Fruit fly (Drosophila melanogaster) whole organism, embryonic: ENCODE results near the gene CG15221.

Experiments used
- Atf3 ChIP-seq: fragments of 200-800 bp; sonication (Bioruptor generic); optimal IDR thresholded peaks from 3 replicates; lab custom pipeline; 2016; ENCODE audit warnings: missing biosample characterization, missing genetic modification characterization
- Bdp1 ChIP-seq: fragments of 200-800 bp; sonication (Bioruptor generic); optimal IDR thresholded peaks from 3 replicates; lab custom pipeline; 2016; ENCODE audit warnings: missing biosample characterization, missing genetic modification characterization
- CG12299 ChIP-seq: fragments of 200-800 bp; sonication (Bioruptor generic); optimal IDR thresholded peaks from 2 replicates; lab custom pipeline; 2018; ENCODE audit warnings: missing biosample characterization, mild to moderate bottlenecking, missing genetic modification characterization
- CG12391 ChIP-seq: fragments of 200-800 bp; sonication (Bioruptor generic); optimal IDR thresholded peaks from 3 replicates; lab custom pipeline; 2018; ENCODE audit warnings: missing biosample characterization, mild to moderate bottlenecking, missing genetic modification characterization, moderate library complexity
- CG12769 ChIP-seq: fragments of 200-800 bp; sonication (Bioruptor generic); optimal IDR thresholded peaks from 2 replicates; lab custom pipeline; 2019; ENCODE audit warnings: missing biosample characterization, mild to moderate bottlenecking, missing genetic modification characterization, moderate library complexity
- CG13775 ChIP-seq: fragments of 200-800 bp; sonication (Bioruptor generic); optimal IDR thresholded peaks from 3 replicates; lab custom pipeline; 2017; ENCODE audit warnings: missing biosample characterization, mild to moderate bottlenecking, missing genetic modification characterization
- CG14441 ChIP-seq: fragments of 200-800 bp; sonication (Bioruptor generic); IDR thresholded peaks from 2 replicates; pipeline ENCODE4 v1.3.6; 2022; ENCODE audit warnings: missing biosample characterization, missing genetic modification characterization
- CG15073 ChIP-seq: fragments of 200-800 bp; sonication (Bioruptor generic); optimal IDR thresholded peaks from 2 replicates; lab custom pipeline; 2016; ENCODE audit warnings: missing biosample characterization, missing genetic modification characterization
- CG17328 ChIP-seq: fragments of 200-800 bp; sonication (Bioruptor generic); IDR thresholded peaks from 2 replicates; pipeline ENCODE4 v1.3.6; 2022; ENCODE audit warnings: missing biosample characterization, missing genetic modification characterization
- CG2202 ChIP-seq: fragments of 200-800 bp; sonication (Bioruptor generic); optimal IDR thresholded peaks from 2 replicates; lab custom pipeline; 2018; ENCODE audit warnings: missing biosample characterization, mild to moderate bottlenecking, missing genetic modification characterization
- CG2712 ChIP-seq: fragments of 200-800 bp; optimal IDR thresholded peaks from 3 replicates; lab custom pipeline; 2019; ENCODE audit warnings: missing biosample characterization, mild to moderate bottlenecking, missing genetic modification characterization, moderate library complexity
- CG42726 ChIP-seq: fragments of 200-800 bp; sonication (Bioruptor generic); IDR thresholded peaks from 2 replicates; pipeline ENCODE4 v1.3.6; 2022; ENCODE audit warnings: missing biosample characterization, missing genetic modification characterization; ENCODE audit not compliant: partially characterized antibody
- CG6791 ChIP-seq: fragments of 200-800 bp; sonication (Bioruptor generic); IDR thresholded peaks from 3 replicates; pipeline ENCODE4 v1.3.6; 2022; ENCODE audit warnings: missing biosample characterization, missing genetic modification characterization; ENCODE audit not compliant: partially characterized antibody
- CG7372 ChIP-seq: fragments of 200-800 bp; sonication (Bioruptor generic); IDR thresholded peaks from 2 replicates; pipeline ENCODE4 v1.3.6; 2022; ENCODE audit warnings: missing biosample characterization, missing genetic modification characterization
- CG7745 ChIP-seq: fragments of 200-800 bp; sonication (Bioruptor generic); optimal IDR thresholded peaks from 2 replicates; lab custom pipeline; 2018; ENCODE audit warnings: missing biosample characterization, mild to moderate bottlenecking, missing genetic modification characterization, moderate library complexity
- CG7987 ChIP-seq: fragments of 200-800 bp; sonication (Bioruptor generic); optimal IDR thresholded peaks from 2 replicates; lab custom pipeline; 2018; ENCODE audit warnings: missing biosample characterization, mild to moderate bottlenecking, missing genetic modification characterization, moderate library complexity
- CG8388 ChIP-seq: fragments of 200-800 bp; sonication (Bioruptor generic); optimal IDR thresholded peaks from 2 replicates; lab custom pipeline; 2019; ENCODE audit warnings: missing biosample characterization, mild to moderate bottlenecking, missing genetic modification characterization, moderate library complexity
- CG8924 ChIP-seq: fragments of 200-800 bp; optimal IDR thresholded peaks from 3 replicates; lab custom pipeline; 2019; ENCODE audit warnings: missing biosample characterization, mild to moderate bottlenecking, missing genetic modification characterization, moderate library complexity
- CTCF ChIP-seq: fragments of 200-800 bp; sonication (Bioruptor generic); optimal IDR thresholded peaks from 2 replicates; lab custom pipeline; 2017; ENCODE audit warnings: missing biosample characterization, mild to moderate bottlenecking, missing genetic modification characterization, moderate library complexity
- D19B ChIP-seq: fragments of 200-800 bp; sonication (Bioruptor generic); optimal IDR thresholded peaks from 2 replicates; lab custom pipeline; 2017; ENCODE audit warnings: missing biosample characterization, mild to moderate bottlenecking, missing genetic modification characterization
- Doc3 ChIP-seq: fragments of 200-800 bp; sonication (Bioruptor generic); IDR thresholded peaks from 3 replicates; pipeline ENCODE4 v1.3.6; 2022; ENCODE audit warnings: missing biosample characterization, missing genetic modification characterization; ENCODE audit not compliant: partially characterized antibody
- Dp ChIP-seq: fragments of 200-800 bp; sonication (Bioruptor generic); optimal IDR thresholded peaks from 2 replicates; lab custom pipeline; 2018; ENCODE audit warnings: missing biosample characterization, mild to moderate bottlenecking, missing genetic modification characterization, moderate library complexity
- HHEX ChIP-seq: fragments of 200-800 bp; sonication (Bioruptor generic); optimal IDR thresholded peaks from 3 replicates; lab custom pipeline; 2017; ENCODE audit warnings: missing biosample characterization, mild to moderate bottlenecking, missing genetic modification characterization, missing genetic modification reagents
- Jarid2 ChIP-seq: fragments of 200-800 bp; sonication (Bioruptor generic); optimal IDR thresholded peaks from 3 replicates; lab custom pipeline; 2017; ENCODE audit warnings: mild to moderate bottlenecking, missing biosample characterization, missing genetic modification reagents, missing genetic modification characterization
- Lim3 ChIP-seq: fragments of 200-800 bp; sonication (Bioruptor generic); IDR thresholded peaks from 2 replicates; pipeline ENCODE4 v1.3.6; 2022; ENCODE audit warnings: missing biosample characterization, missing genetic modification characterization
- Mad ChIP-seq: fragments of 200-800 bp; sonication (Bioruptor generic); optimal IDR thresholded peaks from 2 replicates; lab custom pipeline; 2016; ENCODE audit warnings: missing biosample characterization, missing genetic modification characterization
- NC2α ChIP-seq: fragments of 200-800 bp; sonication (Bioruptor generic); optimal IDR thresholded peaks from 2 replicates; lab custom pipeline; 2016; ENCODE audit warnings: missing biosample characterization, missing genetic modification characterization
- Nf-YA ChIP-seq: fragments of 200-800 bp; sonication (Bioruptor generic); IDR thresholded peaks from 2 replicates; pipeline ENCODE4 v1.3.6; 2022; ENCODE audit warnings: missing biosample characterization, missing genetic modification characterization
- Ssrp ChIP-seq: fragments of 200-800 bp; sonication (Bioruptor generic); optimal IDR thresholded peaks from 2 replicates; lab custom pipeline; 2018; ENCODE audit warnings: missing biosample characterization, mild to moderate bottlenecking, missing genetic modification characterization, moderate library complexity
- Trl ChIP-seq, 3 experiments: fragments of >200 bp in 2 of 3; fragments of 200-800 bp in 1 of 3; sonication (Bioruptor generic) in 1 of 3; optimal IDR thresholded peaks; 2 replicates in 1 of 3; 3 replicates in 2 of 3; lab custom pipeline; 2016 to 2017; ENCODE audit warnings: missing biosample characterization in 1 of 3, missing genetic modification characterization in 1 of 3
- Xrp1 ChIP-seq: fragments of 200-800 bp; sonication (Bioruptor generic); IDR thresholded peaks from 2 replicates; pipeline ENCODE4 v1.3.6; 2022; ENCODE audit warnings: missing biosample characterization, missing genetic modification characterization
- ab ChIP-seq: fragments of 200-800 bp; sonication (Bioruptor generic); optimal IDR thresholded peaks from 2 replicates; lab custom pipeline; 2016; ENCODE audit warnings: missing biosample characterization, missing genetic modification characterization
- al ChIP-seq: fragments of 200-800 bp; sonication (Bioruptor generic); IDR thresholded peaks from 2 replicates; pipeline ENCODE4 v1.3.6; 2022; ENCODE audit warnings: missing biosample characterization, missing genetic modification characterization
- ara ChIP-seq: fragments of 200-800 bp; sonication (Bioruptor generic); IDR thresholded peaks from 2 replicates; pipeline ENCODE4 v1.3.6; 2022; ENCODE audit warnings: missing biosample characterization, missing genetic modification characterization
- bigmax ChIP-seq: fragments of 200-800 bp; sonication (Bioruptor generic); optimal IDR thresholded peaks from 2 replicates; lab custom pipeline; 2018; ENCODE audit warnings: missing biosample characterization, mild to moderate bottlenecking, missing genetic modification characterization
- chm ChIP-seq: fragments of 200-800 bp; sonication (Bioruptor generic); IDR thresholded peaks from 2 replicates; pipeline ENCODE4 v1.3.6; 2022; ENCODE audit warnings: missing biosample characterization, missing genetic modification characterization
- crp ChIP-seq, 2 experiments: fragments of 200-800 bp; sonication (Bioruptor generic); optimal IDR thresholded peaks; 2 replicates in 1 of 2; 3 replicates in 1 of 2; lab custom pipeline; 2017; ENCODE audit warnings: missing biosample characterization in 2 of 2, missing genetic modification characterization in 2 of 2, mild to moderate bottlenecking in 1 of 2, moderate library complexity in 1 of 2
- cwo ChIP-seq: fragments of 200-800 bp; sonication (Bioruptor generic); optimal IDR thresholded peaks from 3 replicates; lab custom pipeline; 2017; ENCODE audit warnings: missing biosample characterization, missing genetic modification characterization, mild to moderate bottlenecking, moderate library complexity, missing genetic modification reagents
- esg ChIP-seq: fragments of 200-800 bp; sonication (Bioruptor generic); conservative IDR thresholded peaks from 2 replicates; pipeline ENCODE4 v1.3.6; 2022; ENCODE audit warnings: missing biosample characterization, missing genetic modification characterization
- gcm2 ChIP-seq: fragments of 200-800 bp; sonication (Bioruptor generic); optimal IDR thresholded peaks from 2 replicates; lab custom pipeline; 2016; ENCODE audit warnings: missing biosample characterization, missing genetic modification characterization
- nom ChIP-seq: fragments of 200-800 bp; sonication (Bioruptor generic); optimal IDR thresholded peaks from 2 replicates; lab custom pipeline; 2017; ENCODE audit warnings: missing biosample characterization, missing genetic modification characterization, mild to moderate bottlenecking, moderate library complexity, missing genetic modification reagents
- sqz ChIP-seq: fragments of 200-800 bp; sonication (Bioruptor generic); optimal IDR thresholded peaks from 3 replicates; lab custom pipeline; 2018; ENCODE audit warnings: missing biosample characterization, mild to moderate bottlenecking, missing genetic modification characterization
- stc ChIP-seq: fragments of 200-800 bp; sonication (Bioruptor generic); IDR thresholded peaks from 2 replicates; pipeline ENCODE4 v1.3.6; 2022; ENCODE audit warnings: missing biosample characterization, missing genetic modification characterization
- tll ChIP-seq, 2 experiments: fragments of 200-800 bp in 1 of 2; fragments of >200 bp in 1 of 2; sonication (Bioruptor generic) in 1 of 2; optimal IDR thresholded peaks; 2 replicates each; lab custom pipeline; 2017 to 2019; ENCODE audit warnings: missing biosample characterization in 2 of 2, missing genetic modification characterization in 2 of 2, mild to moderate bottlenecking in 1 of 2, moderate library complexity in 1 of 2
- tna ChIP-seq: fragments of 200-800 bp; sonication (Bioruptor generic); IDR thresholded peaks from 2 replicates; pipeline ENCODE4 v1.3.6; 2022; ENCODE audit warnings: missing biosample characterization, missing genetic modification characterization; ENCODE audit not compliant: partially characterized antibody
- trh ChIP-seq: fragments of 200-800 bp; sonication (Bioruptor generic); optimal IDR thresholded peaks from 2 replicates; lab custom pipeline; 2016; ENCODE audit warnings: missing biosample characterization, missing genetic modification characterization

The CG15221 gene

dm6 chrX:11681558-11682551 lies 42.2 kb upstream of the CG15221 start (continued):
- TF ChIP-seq stc (GFP tag; lab: Robert Waterston, UW): 0 out of 2 replicates have a peak, but pooled peaks have one; percentile 6
- peak; percentile 32 for TF ChIP-seq cwo (GFP tag; lab: Kevin White, UChicago)
- TF ChIP-seq CG14441: peak; percentile 53; the same call in 1 of the 2 replicates
- peak; percentile 23 for TF ChIP-seq Atf3
- TF ChIP-seq Dp (GFP tag; lab: Kevin White, UChicago): peak; percentile 86
- peak; percentile 46 for TF ChIP-seq Ssrp
- TF ChIP-seq sqz (GFP tag; lab: Kevin White, UChicago): peak; percentile 19
- peak; percentile 45; the same call in 1 of the 3 replicates for TF ChIP-seq CG6791
- no peak for TF ChIP-seq Bdp1 (GFP tag; lab: Kevin White, UChicago)
- TF ChIP-seq Jarid2 (GFP tag; lab: Kevin White, UChicago): peak; percentile 69
- no peak for TF ChIP-seq ab
- TF ChIP-seq Lim3 (GFP tag; lab: Robert Waterston, UW): no peak
- peak; percentile 67 for TF ChIP-seq HHEX (GFP tag; lab: Kevin White, UChicago)
- TF ChIP-seq ara (GFP tag; lab: Robert Waterston, UW): no peak
- no peak for TF ChIP-seq CG15073 (GFP tag; lab: Kevin White, UChicago)
- no peak for TF ChIP-seq esg (GFP tag; lab: Robert Waterston, UW)
- peak; percentile 52; the same call in 1 of the 2 replicates for TF ChIP-seq Xrp1 (GFP tag; lab: Robert Waterston, UW)
- peak; percentile 75 for TF ChIP-seq nom (GFP tag; lab: Kevin White, UChicago)
- TF ChIP-seq CG12769: peak; percentile 61
- TF ChIP-seq CG7987 (GFP tag; lab: Kevin White, UChicago): peak; percentile 63
- peak; percentile 75 for TF ChIP-seq CG12391 (tag; lab: Kevin White, UChicago)
- peak; percentile 59 for TF ChIP-seq D19B (GFP tag; lab: Kevin White, UChicago)
- peak; percentile 44; the same call in 1 of the 2 replicates for TF ChIP-seq CG7372
- peak in 1 of 2 experiments; percentile 84 for TF ChIP-seq tll (GFP tag; optimal IDR thresholded peaks at IDR 0.05; lab: Kevin White, UChicago)
- peak; percentile 18 for TF ChIP-seq trh (GFP tag; lab: Kevin White, UChicago)
- no peak for TF ChIP-seq CG12299 (tag; lab: Kevin White, UChicago)
- peak; percentile 20 for TF ChIP-seq NC2α (GFP tag; lab: Kevin White, UChicago)
- no peak for TF ChIP-seq Nf-YA (GFP tag; lab: Robert Waterston, UW)
- no peak for TF ChIP-seq CG42726 (GFP tag; lab: Robert Waterston, UW)
- TF ChIP-seq crp (GFP tag; optimal IDR thresholded peaks at IDR 0.05; lab: Kevin White, UChicago): peak in 1 of 2 experiments; percentile 23
- TF ChIP-seq bigmax: no peak
- no peak for TF ChIP-seq tna (GFP tag; lab: Robert Waterston, UW)
- TF ChIP-seq CG8924: peak; percentile 76
- peak; percentile 62 for TF ChIP-seq CG2712 (tag; lab: Kevin White, UChicago)
- TF ChIP-seq Mad: no peak
- no peak for TF ChIP-seq CG7745 (tag; lab: Kevin White, UChicago)
- TF ChIP-seq Doc3: 0 out of 3 replicates have a peak, but pooled peaks have one; percentile 42
- TF ChIP-seq CG2202 (tag; lab: Kevin White, UChicago): no peak
- TF ChIP-seq chm (GFP tag; lab: Robert Waterston, UW): peak; percentile 46; the same call in 1 of the 2 replicates
- peak; percentile 87 for TF ChIP-seq CTCF (GFP tag; lab: Kevin White, UChicago)
- peak; percentile 39; the same call in 1 of the 2 replicates for TF ChIP-seq al (GFP tag; lab: Robert Waterston, UW)
- TF ChIP-seq gcm2 (GFP tag; lab: Kevin White, UChicago): no peak
- no peak for TF ChIP-seq CG17328 (GFP tag; lab: Robert Waterston, UW)
- peak; percentile 31 for TF ChIP-seq CG13775 (GFP tag; lab: Kevin White, UChicago)
- peak; percentile 2 for TF ChIP-seq CG8388 (GFP tag; lab: Kevin White, UChicago)
- TF ChIP-seq Trl (optimal IDR thresholded peaks at IDR 0.05; lab: Kevin White, UChicago): peak; percentile 77 to 85
- TF ChIP-seq Trl (GFP tag; optimal IDR thresholded peaks at IDR 0.05; lab: Kevin White, UChicago): peak; percentile 76
